Worm (Caenorhabditis elegans): ENCODE measurements around the gene srj-44.

- TF ChIP-seq dpff-1 (tag; optimal IDR thresholded peaks at IDR 0.05) (no peak), lin-54 (GFP tag; optimal IDR thresholded peaks at IDR 0.05) (no peak), tbx-9 (tag; optimal IDR thresholded peaks at IDR 0.05; ENCODE audit: borderline replicate concordance) (no peak), lag-1 (GFP tag; IDR thresholded peaks at IDR 0.05) (no peak), F55B11.4 (tag; optimal IDR thresholded peaks at IDR 0.05; ENCODE audit: borderline replicate concordance, insufficient read depth) (no peak), let-526 (GFP tag; IDR thresholded peaks at IDR 0.05) (no peak), mel-28 (tag; optimal IDR thresholded peaks at IDR 0.05; ENCODE audit: borderline replicate concordance) (no peak), nhr-80 (tag; optimal IDR thresholded peaks at IDR 0.05) (no peak), C17E4.6 (GFP tag; IDR thresholded peaks at IDR 0.05) (no peak), somi-1 (GFP tag; optimal IDR thresholded peaks at IDR 0.05) (no peak), nhr-120 (GFP tag; IDR thresholded peaks at IDR 0.05) (no peak), lin-26 (GFP tag; IDR thresholded peaks at IDR 0.05) (no peak), efl-1 (GFP tag; optimal IDR thresholded peaks at IDR 0.05) (no peak), repo-1 (tag; optimal IDR thresholded peaks at IDR 0.05) (no peak)
Measured at ce11 chrV:2821618-2822272, 23.9 kb downstream of the srj-44 start, which contains the start of gene srh-36.
